Worm (Caenorhabditis elegans) whole organism, early embryonic: ENCODE results near the gene lin-26.

Experiments
- B0310.2 ChIP-seq: sonication (generic microtip); optimal IDR thresholded peaks from 2 replicates; lab custom pipeline; 2016; ENCODE audit warnings: mild to moderate bottlenecking, missing genetic modification characterization, missing compliant biosample characterization
- F13C5.2 ChIP-seq: sonication (generic microtip); optimal IDR thresholded peaks from 2 replicates; lab custom pipeline; 2017; ENCODE audit warnings: mild to moderate bottlenecking, missing genetic modification characterization, inconsistent platforms, missing compliant biosample characterization
- aly-1 ChIP-seq: sonication (generic microtip); optimal IDR thresholded peaks from 2 replicates; lab custom pipeline; 2016; ENCODE audit warnings: missing genetic modification characterization, missing compliant biosample characterization
- ama-1 ChIP-seq: fragments of 150-350 bp; optimal IDR thresholded peaks from 2 replicates; lab custom pipeline; 2014
- ceh-13 ChIP-seq: fragments of 200-800 bp; sonication (Bioruptor generic); optimal IDR thresholded peaks from 2 replicates; lab custom pipeline; 2018; ENCODE audit warnings: mild to moderate bottlenecking, missing genetic modification characterization, missing compliant biosample characterization
- ceh-36 ChIP-seq: sonication (generic microtip); optimal IDR thresholded peaks from 2 replicates; lab custom pipeline; 2016; ENCODE audit warnings: missing genetic modification characterization, inconsistent platforms, missing compliant biosample characterization
- ets-7 ChIP-seq: sonication (generic microtip); optimal IDR thresholded peaks from 2 replicates; lab custom pipeline; 2016; ENCODE audit warnings: missing genotype, missing genetic modification characterization, missing compliant biosample characterization
- flt-1 ChIP-seq: fragments of 200-800 bp; sonication (Bioruptor generic); IDR thresholded peaks from 2 replicates; pipeline ENCODE4 v1.3.6; 2022; ENCODE audit warnings: missing genetic modification characterization, missing compliant biosample characterization
- hmbx-1 ChIP-seq: sonication (generic microtip); optimal IDR thresholded peaks from 2 replicates; lab custom pipeline; 2016; ENCODE audit warnings: mild to moderate bottlenecking, missing genetic modification characterization, missing compliant biosample characterization
- hmg-4 ChIP-seq: fragments of 200-800 bp; sonication (Bioruptor generic); optimal IDR thresholded peaks from 2 replicates; lab custom pipeline; 2018; ENCODE audit warnings: mild to moderate bottlenecking, missing genetic modification characterization, missing compliant biosample characterization
- hnd-1 ChIP-seq: sonication (generic microtip); optimal IDR thresholded peaks from 2 replicates; lab custom pipeline; 2016; ENCODE audit warnings: missing genetic modification characterization, missing compliant biosample characterization
- pes-1 ChIP-seq: fragments of 200-800 bp; sonication (Bioruptor generic); IDR thresholded peaks from 2 replicates; pipeline ENCODE4 v1.3.6; 2022; ENCODE audit warnings: missing genetic modification reagents, missing genetic modification characterization, missing compliant biosample characterization
- scrt-1 ChIP-seq: fragments of 200-800 bp; sonication (Bioruptor generic); IDR thresholded peaks from 2 replicates; pipeline ENCODE4 v1.3.6; 2022; ENCODE audit warnings: missing genetic modification characterization, missing compliant biosample characterization
- sea-1 ChIP-seq: fragments of 200-800 bp; sonication (Bioruptor generic); conservative IDR thresholded peaks from 2 replicates; pipeline ENCODE4 v1.3.6; 2022; ENCODE audit warnings: missing genetic modification characterization, missing compliant biosample characterization
- tbx-11 ChIP-seq: fragments of 200-800 bp; sonication (Bioruptor generic); IDR thresholded peaks from 2 replicates; pipeline ENCODE4 v1.3.6; 2022; ENCODE audit warnings: missing genetic modification characterization, missing compliant biosample characterization
- tbx-37 ChIP-seq: fragments of 200-800 bp; sonication (Bioruptor generic); conservative IDR thresholded peaks from 2 replicates; pipeline ENCODE4 v1.3.6; 2022; ENCODE audit warnings: missing genetic modification reagents, missing genetic modification characterization, missing compliant biosample characterization
- tra-4 ChIP-seq: sonication (generic microtip); optimal IDR thresholded peaks from 2 replicates; lab custom pipeline; 2017; ENCODE audit warnings: missing genetic modification characterization, missing compliant biosample characterization

lin-26 gene

DNA sequence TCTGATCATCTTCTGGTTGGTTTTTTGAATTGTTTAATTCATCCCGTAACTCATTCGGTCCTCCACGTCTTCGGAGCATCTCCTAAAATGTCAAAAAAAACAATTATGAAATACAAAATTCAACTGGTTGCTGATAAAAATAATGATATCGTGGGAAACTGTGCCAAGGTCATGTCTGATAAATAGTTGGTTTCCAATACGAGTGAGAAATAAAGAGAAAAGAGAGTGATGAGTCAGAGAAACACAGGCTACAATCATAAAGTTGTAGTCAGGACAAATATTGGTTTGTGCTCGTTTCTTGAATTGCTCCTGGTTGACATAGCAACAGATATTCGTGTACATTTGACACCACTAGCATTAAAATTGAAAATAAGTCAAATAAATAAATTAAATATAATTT lies 23.2 kb downstream of the lin-26 start, which contains the start of gene B0495.7:
Gene B0495.7, minus strand, starts transcription at position 82 of the 400 bp plus-strand sequence.
- TF ChIP-seq ama-1 (lab: Kevin White, UChicago) (no peak), tra-4 (tag; lab: Kevin White, UChicago) (no peak), scrt-1 (GFP tag; lab: Robert Waterston, UW) (no peak), ceh-36 (tag; lab: Kevin White, UChicago) (no peak), aly-1 (tag; lab: Kevin White, UChicago) (no peak), tbx-11 (GFP tag; lab: Robert Waterston, UW) (no peak), hmbx-1 (no peak), tbx-37 (GFP tag; lab: Robert Waterston, UW) (no peak), hmg-4 (GFP tag; lab: Kevin White, UChicago) (no peak), ets-7 (tag; lab: Kevin White, UChicago) (no peak), B0310.2 (tag; lab: Kevin White, UChicago) (no peak), F13C5.2 (tag; lab: Kevin White, UChicago) (no peak), ceh-13 (GFP tag; lab: Kevin White, UChicago) (no peak), hnd-1 (tag; lab: Kevin White, UChicago) (no peak), flt-1 (GFP tag; lab: Robert Waterston, UW) (no peak), pes-1 (no peak), sea-1 (no peak)

DNA sequence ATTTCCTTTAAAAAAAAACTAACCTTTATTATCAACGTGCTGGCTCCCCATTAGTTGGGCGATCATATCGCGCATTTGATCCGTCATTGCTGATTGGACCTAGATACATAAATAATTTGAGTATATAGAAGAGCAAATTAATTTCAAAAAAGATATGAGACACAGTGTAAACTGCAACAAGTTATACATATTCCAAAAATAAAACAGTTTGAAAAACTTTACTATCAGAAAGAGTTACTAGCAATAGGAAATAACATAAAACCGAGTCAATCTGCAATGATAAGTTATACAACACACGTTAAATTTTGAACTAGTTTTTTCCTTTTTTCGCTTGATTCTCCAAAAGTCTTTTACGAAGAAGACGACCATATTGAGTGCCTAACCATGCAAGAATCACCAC lies 25.4 kb downstream of the lin-26 start, which contains the start of gene luc-7L:
Gene luc-7L, minus strand, starts transcription at position 101 of the 400 bp plus-strand sequence.
- TF ChIP-seq tra-4 (tag; lab: Kevin White, UChicago) = no peak
- TF ChIP-seq ama-1 (lab: Kevin White, UChicago) = no peak
- TF ChIP-seq F13C5.2 (tag; lab: Kevin White, UChicago) = no peak
- no peak for TF ChIP-seq ceh-13 (GFP tag; lab: Kevin White, UChicago)
- no peak for TF ChIP-seq hmg-4 (GFP tag; lab: Kevin White, UChicago)
- TF ChIP-seq ceh-36 (tag; lab: Kevin White, UChicago) = no peak
- no peak for TF ChIP-seq ets-7 (tag; lab: Kevin White, UChicago)
- TF ChIP-seq hnd-1 (tag; lab: Kevin White, UChicago) = no peak

DNA sequence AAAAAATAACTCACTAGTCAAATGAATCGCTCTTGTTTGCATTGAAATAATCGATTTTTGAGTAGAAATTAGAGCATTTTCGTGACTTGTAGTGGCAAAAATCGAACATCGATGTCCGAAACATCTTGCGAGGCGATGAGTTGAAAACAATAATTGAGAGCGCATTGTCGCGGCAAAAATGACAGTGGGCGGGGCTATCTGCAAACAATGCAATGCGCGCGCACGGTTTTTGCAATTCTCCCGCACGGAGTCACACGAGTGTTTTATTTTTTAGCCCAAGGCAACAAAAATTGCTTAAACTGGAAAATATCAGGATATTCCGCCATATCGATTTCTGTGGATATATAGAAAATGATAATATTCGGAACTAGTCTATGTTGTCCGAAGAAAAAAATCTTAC lies 26.5 kb downstream of the lin-26 start, which contains the start of gene B0495.9:
Gene B0495.9, minus strand, starts transcription at position 171 of the 400 bp plus-strand sequence.
- TF ChIP-seq hmg-4 (GFP tag; lab: Kevin White, UChicago) (peak; percentile 91), B0310.2 (tag; lab: Kevin White, UChicago) (peak; percentile 76), ceh-36 (tag; lab: Kevin White, UChicago) (peak; percentile 77), F13C5.2 (tag; lab: Kevin White, UChicago) (peak; percentile 95), tbx-11 (GFP tag; lab: Robert Waterston, UW) (peak; percentile 84), sea-1 (peak; percentile 91), flt-1 (GFP tag; lab: Robert Waterston, UW) (peak; percentile 85), hmbx-1 (peak; percentile 49), ama-1 (lab: Kevin White, UChicago) (no peak), ets-7 (tag; lab: Kevin White, UChicago) (peak; percentile 91), pes-1 (peak; percentile 91), scrt-1 (GFP tag; lab: Robert Waterston, UW) (peak; percentile 90), aly-1 (tag; lab: Kevin White, UChicago) (peak; percentile 83), tbx-37 (GFP tag; lab: Robert Waterston, UW) (peak; percentile 81), hnd-1 (tag; lab: Kevin White, UChicago) (peak; percentile 77), tra-4 (tag; lab: Kevin White, UChicago) (peak; percentile 66), ceh-13 (GFP tag; lab: Kevin White, UChicago) (peak; percentile 80)

DNA sequence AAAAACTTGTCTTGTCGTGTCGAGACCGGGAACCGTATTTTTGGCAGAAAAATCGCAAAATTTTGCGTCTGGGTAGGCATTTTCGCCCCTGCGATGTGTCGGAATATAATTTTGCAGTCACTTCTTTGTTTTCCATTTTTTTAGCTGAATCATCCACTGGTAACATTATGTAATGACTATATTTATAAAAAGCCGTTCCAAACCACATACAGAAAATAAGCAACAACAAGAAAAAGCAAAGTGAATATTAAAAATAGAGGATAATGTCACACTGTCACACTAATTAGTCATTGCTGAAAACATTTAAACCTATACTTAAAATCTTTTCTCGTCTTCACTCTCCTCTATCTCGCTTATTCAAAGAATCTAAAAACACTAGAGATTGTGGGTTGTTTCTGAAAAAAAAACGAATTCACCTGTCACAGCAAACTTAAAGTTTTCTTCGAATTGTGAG lies 27.3 kb downstream of the lin-26 start, which contains the start of gene sre-1:
Gene sre-1, plus strand, starts transcription at position 404 of the 454 bp plus-strand sequence.
- no peak for TF ChIP-seq hnd-1 (tag; lab: Kevin White, UChicago)
- TF ChIP-seq sea-1 = no peak
- TF ChIP-seq tbx-37 (GFP tag; lab: Robert Waterston, UW) = no peak
- no peak for TF ChIP-seq tra-4 (tag; lab: Kevin White, UChicago)
- no peak for TF ChIP-seq hmbx-1
- no peak for TF ChIP-seq B0310.2 (tag; lab: Kevin White, UChicago)

DNA sequence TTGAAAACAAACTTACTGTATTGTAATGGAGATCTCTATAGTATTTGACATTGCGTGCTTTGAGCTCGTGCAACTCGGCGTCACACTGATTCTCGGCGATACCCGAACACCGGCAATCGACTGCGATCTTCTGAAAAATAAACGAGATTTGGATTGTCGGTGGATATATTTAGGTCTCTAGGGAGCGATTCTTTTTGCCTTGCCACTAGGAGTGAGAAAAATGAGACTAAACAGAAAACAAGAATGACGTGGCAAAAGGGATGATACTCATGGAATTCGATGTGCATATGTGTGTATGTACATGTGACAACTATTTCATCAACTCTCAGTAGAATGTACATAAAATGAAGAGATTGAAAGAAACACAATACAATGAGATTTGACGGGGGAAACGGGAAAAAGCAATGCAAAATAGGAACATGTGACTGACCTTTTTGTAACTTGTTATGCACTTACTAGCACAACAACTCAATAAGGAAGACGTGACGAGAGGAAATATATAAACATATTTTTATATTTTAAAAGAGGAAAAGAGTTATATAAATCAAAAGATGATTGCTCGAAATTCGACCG lies 32.7 kb downstream of the lin-26 start:
- TF ChIP-seq hmg-4 (GFP tag; lab: Kevin White, UChicago) = no peak
- no peak for TF ChIP-seq hnd-1 (tag; lab: Kevin White, UChicago)
- TF ChIP-seq tbx-11 (GFP tag; lab: Robert Waterston, UW) = no peak

DNA sequence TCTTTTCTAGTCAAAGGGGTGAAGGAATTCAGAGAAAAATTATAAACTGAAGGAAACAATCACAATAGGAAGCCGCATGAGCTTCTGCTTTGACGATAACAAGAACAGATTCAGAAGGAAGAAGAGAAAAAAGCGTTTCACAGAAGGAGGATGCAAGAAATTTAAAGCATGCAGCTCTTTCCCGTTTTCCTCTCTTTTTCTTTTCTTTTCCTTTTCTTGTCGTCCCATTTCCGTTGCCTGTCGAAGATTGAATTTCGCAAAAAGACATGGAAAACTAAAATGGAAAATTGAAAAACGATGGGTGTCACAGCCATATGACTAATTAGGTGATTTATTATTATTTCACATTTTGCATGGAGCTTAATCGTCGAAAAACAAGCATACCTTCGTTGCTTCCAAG lies 34.1 kb downstream of the lin-26 start:
- TF ChIP-seq scrt-1 (GFP tag; lab: Robert Waterston, UW) (no peak), B0310.2 (tag; lab: Kevin White, UChicago) (no peak), sea-1 (no peak), pes-1 (no peak), hmg-4 (GFP tag; lab: Kevin White, UChicago) (no peak), hnd-1 (tag; lab: Kevin White, UChicago) (no peak), ceh-13 (GFP tag; lab: Kevin White, UChicago) (no peak), ets-7 (tag; lab: Kevin White, UChicago) (no peak), F13C5.2 (tag; lab: Kevin White, UChicago) (no peak), ceh-36 (tag; lab: Kevin White, UChicago) (no peak), flt-1 (GFP tag; lab: Robert Waterston, UW) (no peak), tra-4 (tag; lab: Kevin White, UChicago) (no peak), hmbx-1 (no peak), ama-1 (lab: Kevin White, UChicago) (no peak), tbx-37 (GFP tag; lab: Robert Waterston, UW) (no peak), tbx-11 (GFP tag; lab: Robert Waterston, UW) (no peak), aly-1 (tag; lab: Kevin White, UChicago) (no peak)

DNA sequence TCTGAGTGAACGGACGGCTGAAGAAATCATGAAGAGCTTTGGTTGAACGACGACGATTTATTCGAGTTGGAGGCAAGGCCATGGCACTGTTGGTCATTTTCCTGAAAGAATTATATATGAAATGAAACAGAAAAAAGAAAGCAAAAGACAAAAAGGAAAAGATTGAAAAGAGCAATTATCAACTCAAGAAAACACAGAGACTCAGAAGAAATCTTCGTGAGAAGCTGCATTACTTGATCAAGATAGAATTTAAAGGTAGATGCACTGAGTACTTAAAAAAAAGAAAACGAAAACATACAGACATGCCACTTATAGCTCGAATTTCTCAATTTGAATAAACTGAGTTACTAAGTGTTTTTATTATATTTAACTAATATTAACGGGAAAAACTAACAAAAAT lies 36.5 kb downstream of the lin-26 start, which contains the start of gene cpna-5:
Gene cpna-5, minus strand, starts transcription at position 101 of the 400 bp plus-strand sequence.
- no peak for TF ChIP-seq hmg-4 (GFP tag; lab: Kevin White, UChicago)
- TF ChIP-seq flt-1 (GFP tag; lab: Robert Waterston, UW) = no peak
- no peak for TF ChIP-seq hmbx-1
- TF ChIP-seq pes-1 = no peak
